Worm (Caenorhabditis elegans): ENCODE results near the gene T21H3.1.

The T21H3.1 gene

DNA sequence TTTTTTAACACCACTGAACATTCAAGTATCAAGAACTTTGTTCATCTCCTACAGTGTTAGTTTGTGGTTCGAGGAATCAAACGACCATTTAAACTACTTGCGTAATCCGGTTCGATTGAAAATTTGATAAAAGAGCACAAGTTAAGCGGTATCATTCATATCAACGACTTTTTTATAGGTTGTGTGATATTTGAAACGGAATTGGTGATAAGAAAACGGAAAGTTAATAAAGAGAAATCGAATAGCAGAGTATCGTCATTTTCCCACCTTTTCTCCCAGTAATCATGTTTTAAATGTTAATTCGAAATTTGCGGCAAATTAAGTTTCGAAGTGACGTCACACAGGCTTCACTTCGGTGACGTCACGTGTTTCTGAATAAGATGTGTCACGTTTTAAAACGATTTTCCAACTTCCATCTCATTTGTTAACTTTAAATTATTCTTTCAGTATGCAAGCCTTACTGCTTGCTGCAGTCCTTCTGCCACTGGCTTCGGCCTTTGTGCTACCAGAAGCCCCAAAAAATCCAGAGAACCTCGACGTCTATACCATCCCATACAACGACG lies at the start of gene T21H3.1:
T21H3.1 (plus strand) TSS at position 448 of the 563 bp plus-strand sequence.
- TF ChIP-seq fos-1 (tag; optimal IDR thresholded peaks at IDR 0.05) (peak; percentile 92), blmp-1 (tag; optimal IDR thresholded peaks at IDR 0.05; ENCODE audit: insufficient read depth) (no peak), crh-2 (tag; optimal IDR thresholded peaks at IDR 0.05) (peak; percentile 57), sma-9 (GFP tag; optimal IDR thresholded peaks at IDR 0.05) (peak; percentile 60), sma-9 (tag; optimal IDR thresholded peaks at IDR 0.05) (no peak), R02D3.7 (tag; optimal IDR thresholded peaks at IDR 0.05) (no peak), mdl-1 (tag; optimal IDR thresholded peaks at IDR 0.05) (no peak), aly-2 (tag; optimal IDR thresholded peaks at IDR 0.05) (no peak)

DNA sequence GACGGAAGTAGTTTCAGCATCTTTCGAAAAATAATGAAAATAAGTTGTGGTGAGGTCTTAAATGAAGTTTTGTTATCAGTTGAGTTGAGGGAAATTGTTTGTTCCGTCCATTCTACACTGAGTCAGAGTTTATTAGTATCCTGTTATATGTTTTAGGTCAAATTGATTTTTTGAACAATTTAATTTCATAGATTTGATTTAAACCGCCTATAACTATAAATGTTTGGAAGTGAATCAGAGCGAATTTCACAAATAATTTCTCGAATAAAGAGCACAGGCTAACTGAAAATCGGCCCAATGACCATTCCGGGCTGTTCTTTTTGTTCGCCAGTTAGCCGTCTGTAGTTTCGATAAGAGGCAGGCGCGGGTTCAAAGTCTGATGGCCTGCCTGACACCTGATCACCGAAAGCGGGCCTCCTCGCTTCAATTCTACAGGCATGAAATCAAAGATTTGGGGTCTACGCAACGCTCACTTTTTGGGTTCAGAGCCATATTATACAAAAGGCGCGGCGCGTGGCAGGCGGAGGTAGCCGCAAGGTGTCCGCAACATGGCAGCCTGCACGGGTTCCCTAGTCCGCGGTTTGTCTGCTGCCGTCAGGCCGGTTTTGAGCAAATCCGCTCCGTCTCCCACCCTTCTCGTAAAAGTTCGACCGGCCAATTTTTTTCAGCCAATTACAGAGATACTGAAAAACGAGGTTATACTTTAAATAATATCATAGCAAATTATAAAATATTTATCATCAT lies 44.5 kb upstream of the T21H3.1 start, which contains the start of gene W07B8.4:
W07B8.4 (minus strand) TSS at position 51 of the 744 bp plus-strand sequence.
- no peak for TF ChIP-seq unc-62 (GFP tag; optimal IDR thresholded peaks at IDR 0.05)

DNA sequence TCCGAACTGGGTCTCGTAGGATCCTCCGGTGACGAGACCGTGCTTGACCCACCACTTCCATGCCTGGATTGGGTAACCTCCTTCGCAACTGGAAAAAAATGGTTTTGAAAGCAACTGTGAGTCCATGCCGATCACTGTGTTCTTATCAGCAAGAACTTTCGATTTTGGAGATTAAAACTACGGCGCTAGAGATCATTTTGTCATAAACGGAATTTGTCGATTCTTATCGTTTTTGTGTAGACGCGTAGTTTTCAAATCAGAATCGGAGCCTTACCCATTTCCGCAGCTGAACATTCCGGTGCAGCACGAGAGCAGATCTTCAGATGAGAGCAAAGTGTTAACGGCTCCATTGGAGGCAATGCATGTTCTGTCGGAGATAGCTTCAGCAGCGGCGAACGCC lies 43.3 kb upstream of the T21H3.1 start:
- TF ChIP-seq crh-2 (tag; optimal IDR thresholded peaks at IDR 0.05) = no peak
- no peak for TF ChIP-seq nhr-77 (tag; optimal IDR thresholded peaks at IDR 0.05)
- TF ChIP-seq lsy-2 (tag; optimal IDR thresholded peaks at IDR 0.05) = no peak
- TF ChIP-seq nhr-25 (tag; optimal IDR thresholded peaks at IDR 0.05) = no peak
- no peak for TF ChIP-seq unc-39 (tag; optimal IDR thresholded peaks at IDR 0.05)
- no peak for TF ChIP-seq lin-39 (tag; optimal IDR thresholded peaks at IDR 0.05)
- no peak for TF ChIP-seq peb-1 (tag; optimal IDR thresholded peaks at IDR 0.05)
- TF ChIP-seq mdl-1 (tag; optimal IDR thresholded peaks at IDR 0.05) = no peak
- TF ChIP-seq alr-1 (tag; optimal IDR thresholded peaks at IDR 0.05) = no peak
- no peak for TF ChIP-seq nhr-237 (tag; optimal IDR thresholded peaks at IDR 0.05)
- TF ChIP-seq ama-1 (optimal IDR thresholded peaks at IDR 0.05) = no peak
- TF ChIP-seq C34F6.9 (tag; optimal IDR thresholded peaks at IDR 0.05) = no peak

DNA sequence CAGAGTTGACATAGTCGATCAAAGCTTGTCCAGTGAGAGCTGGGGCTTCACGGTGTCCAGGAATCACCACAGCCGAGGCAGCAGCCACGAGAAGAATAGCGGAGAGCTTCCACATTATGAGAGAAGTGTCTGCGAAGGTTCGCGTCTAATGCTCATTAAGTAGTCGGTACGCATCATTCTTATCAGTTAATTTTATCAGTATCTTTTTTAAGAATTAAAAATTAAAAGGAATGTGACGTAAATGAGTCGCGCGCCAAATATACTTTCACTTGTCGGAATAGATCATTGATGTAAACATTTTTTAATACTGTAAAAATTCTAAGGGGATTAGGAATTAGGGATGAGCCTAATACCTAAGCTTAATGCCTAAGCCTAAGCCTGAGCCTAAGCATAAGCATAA lies 42.7 kb upstream of the T21H3.1 start, which contains the start of gene cpr-5:
cpr-5 (minus strand) TSS at position 197 of the 400 bp plus-strand sequence.
- TF ChIP-seq unc-55 (GFP tag; optimal IDR thresholded peaks at IDR 0.05) (no peak), crh-2 (tag; optimal IDR thresholded peaks at IDR 0.05) (no peak), sma-3 (GFP tag; optimal IDR thresholded peaks at IDR 0.05) (no peak), ceh-16 (tag; optimal IDR thresholded peaks at IDR 0.05) (no peak), dmd-4 (tag; optimal IDR thresholded peaks at IDR 0.05) (no peak), blmp-1 (tag; optimal IDR thresholded peaks at IDR 0.05; ENCODE audit: insufficient read depth) (peak; percentile 25)

DNA sequence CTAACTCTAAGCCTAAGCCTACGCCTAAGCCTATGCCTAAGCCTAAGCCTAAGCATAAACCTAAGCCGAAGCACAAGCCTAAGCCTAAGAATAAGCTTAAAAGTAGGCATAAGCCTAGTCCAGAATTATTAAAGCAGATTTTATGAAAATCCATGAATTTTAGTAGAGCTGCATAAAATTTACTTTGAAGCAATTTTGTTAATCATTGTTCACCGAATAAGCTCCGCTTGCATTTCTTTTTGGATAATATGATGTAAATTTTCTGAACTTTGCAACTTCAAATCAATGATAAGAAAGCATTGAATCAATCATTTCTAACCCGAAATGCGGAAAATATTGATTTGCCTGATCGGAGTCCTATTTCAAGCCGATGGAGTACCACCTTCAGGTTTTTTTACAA lies 42.2 kb upstream of the T21H3.1 start, which contains the start of gene cpr-8:
cpr-8 (plus strand) TSS at position 301 of the 400 bp plus-strand sequence.
- TF ChIP-seq ama-1 (optimal IDR thresholded peaks at IDR 0.05) (no peak), zag-1 (tag; optimal IDR thresholded peaks at IDR 0.05) (no peak), ceh-16 (tag; optimal IDR thresholded peaks at IDR 0.05) (no peak), nhr-25 (tag; optimal IDR thresholded peaks at IDR 0.05) (no peak), ztf-11 (tag; optimal IDR thresholded peaks at IDR 0.05) (no peak), F13H6.1 (tag; optimal IDR thresholded peaks at IDR 0.05) (no peak), egl-27 (tag; optimal IDR thresholded peaks at IDR 0.05) (no peak), blmp-1 (tag; optimal IDR thresholded peaks at IDR 0.05; ENCODE audit: insufficient read depth) (no peak), mdl-1 (tag; optimal IDR thresholded peaks at IDR 0.05) (no peak), mab-5 (tag; optimal IDR thresholded peaks at IDR 0.05) (no peak), Y55F3AM.14 (GFP tag; optimal IDR thresholded peaks at IDR 0.05) (no peak), unc-55 (GFP tag; optimal IDR thresholded peaks at IDR 0.05) (no peak), R02D3.7 (tag; optimal IDR thresholded peaks at IDR 0.05) (no peak), nhr-10 (tag; optimal IDR thresholded peaks at IDR 0.05) (no peak)

DNA sequence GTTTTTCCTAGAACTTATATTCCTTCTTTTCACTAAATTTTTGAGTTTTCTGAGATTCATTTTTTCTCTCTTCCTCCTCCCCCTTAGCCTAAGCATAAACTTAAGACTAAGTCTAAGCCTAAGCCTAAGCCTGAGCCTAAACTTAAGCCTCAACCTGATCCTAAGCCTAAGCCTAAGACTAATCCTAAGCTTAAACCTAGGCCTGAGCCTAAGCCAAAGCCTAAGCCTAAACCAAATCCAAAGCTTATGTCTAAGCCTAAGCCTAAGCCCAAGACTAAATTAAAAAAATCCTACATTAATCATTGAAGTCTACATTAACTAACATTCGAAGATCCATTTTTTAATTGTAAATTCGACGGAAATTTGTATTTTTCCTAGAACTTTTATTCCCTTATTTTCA lies 35.7 kb upstream of the T21H3.1 start:
- no peak for TF ChIP-seq ztf-4 (tag; optimal IDR thresholded peaks at IDR 0.05)
- TF ChIP-seq peb-1 (tag; optimal IDR thresholded peaks at IDR 0.05) = no peak
- TF ChIP-seq nhr-237 (tag; optimal IDR thresholded peaks at IDR 0.05) = no peak
- TF ChIP-seq sma-9 (GFP tag; optimal IDR thresholded peaks at IDR 0.05) = no peak
- TF ChIP-seq sma-9 (tag; optimal IDR thresholded peaks at IDR 0.05) = no peak
- no peak for TF ChIP-seq ceh-16 (tag; optimal IDR thresholded peaks at IDR 0.05)
